Worm (Caenorhabditis elegans): ENCODE results near the gene ZK507.1.

- TF ChIP-seq F13C5.2 (tag; optimal IDR thresholded peaks at IDR 0.05) = no peak
- no peak for TF ChIP-seq tra-4 (tag; optimal IDR thresholded peaks at IDR 0.05)
- TF ChIP-seq hnd-1 (tag; optimal IDR thresholded peaks at IDR 0.05) = no peak
These were observed 35.5 kb upstream of the ZK507.1 start, which contains the start of gene eat-4 for ce11 chrIII:9136587-9136986.

All from whole organism, early embryonic.